Worm (Caenorhabditis elegans) whole organism, L3 larva: ENCODE measurements around the gene cpf-2.
A peak's percentile ranks its signal among the peaks of the same experiment; 100 is the strongest.

Source experiments
- R02D3.7 ChIP-seq: fragments of 150-350 bp; optimal IDR thresholded peaks from 2 replicates; lab custom pipeline; 2014; ENCODE audit warnings: missing biosample characterization, missing genetic modification characterization
- ZK546.5 ChIP-seq: sonication (generic microtip); optimal IDR thresholded peaks from 2 replicates; lab custom pipeline; 2017; ENCODE audit warnings: missing biosample characterization, missing genetic modification characterization
- aly-2 ChIP-seq: fragments of 150-350 bp; optimal IDR thresholded peaks from 2 replicates; lab custom pipeline; 2014; ENCODE audit warnings: missing biosample characterization, missing genetic modification characterization
- ama-1 ChIP-seq: fragments of 150-350 bp; optimal IDR thresholded peaks from 2 replicates; lab custom pipeline; 2018
- ceh-16 ChIP-seq: sonication (generic microtip); optimal IDR thresholded peaks from 2 replicates; lab custom pipeline; 2017; ENCODE audit warnings: missing biosample characterization, missing genetic modification characterization
- ceh-9 ChIP-seq: sonication (generic microtip); optimal IDR thresholded peaks from 2 replicates; lab custom pipeline; 2018; ENCODE audit warnings: missing biosample characterization, missing genetic modification characterization
- daf-12 ChIP-seq: fragments of 150-350 bp; optimal IDR thresholded peaks from 2 replicates; lab custom pipeline; 2014; ENCODE audit warnings: missing biosample characterization, missing genetic modification reagents, missing genetic modification characterization
- egl-5 ChIP-seq: fragments of 150-350 bp; optimal IDR thresholded peaks from 2 replicates; lab custom pipeline; 2017; ENCODE audit warnings: missing biosample characterization, missing genetic modification reagents, missing genetic modification characterization, inconsistent platforms
- elt-1 ChIP-seq: fragments of 150-350 bp; optimal IDR thresholded peaks from 2 replicates; lab custom pipeline; 2014; ENCODE audit warnings: missing biosample characterization, missing genetic modification characterization
- elt-2 ChIP-seq: sonication (generic microtip); optimal IDR thresholded peaks from 2 replicates; lab custom pipeline; 2016; ENCODE audit warnings: missing genetic modification reagents, mild to moderate bottlenecking, missing genetic modification characterization, missing compliant biosample characterization
- elt-3 ChIP-seq, 3 experiments: fragments of 150-350 bp in 1 of 3; sonication (generic microtip) in 2 of 3; optimal IDR thresholded peaks; 2 replicates in 2 of 3; 4 replicates in 1 of 3; lab custom pipeline; 2014 to 2017; ENCODE audit warnings: missing biosample characterization in 3 of 3, missing genetic modification characterization in 3 of 3
- eor-1 ChIP-seq, 2 experiments: fragments of 150-350 bp; optimal IDR thresholded peaks; 2 replicates each; lab custom pipeline; 2014 to 2018; ENCODE audit warnings: missing biosample characterization in 2 of 2, missing genetic modification characterization in 2 of 2
- fkh-10 ChIP-seq: sonication (generic microtip); optimal IDR thresholded peaks from 2 replicates; lab custom pipeline; 2017; ENCODE audit warnings: missing biosample characterization, missing genetic modification reagents, missing genetic modification characterization
- fkh-2 ChIP-seq: fragments of 150-350 bp; optimal IDR thresholded peaks from 2 replicates; lab custom pipeline; 2014; ENCODE audit warnings: missing biosample characterization, missing genetic modification reagents, missing genetic modification characterization
- fos-1 ChIP-seq: fragments of 150-350 bp; optimal IDR thresholded peaks from 2 replicates; lab custom pipeline; 2014; ENCODE audit warnings: missing biosample characterization, missing genetic modification characterization
- hmg-11 ChIP-seq: sonication (generic microtip); optimal IDR thresholded peaks from 2 replicates; lab custom pipeline; 2016; ENCODE audit warnings: missing genetic modification characterization, missing compliant biosample characterization
- jun-1 ChIP-seq: fragments of 150-350 bp; optimal IDR thresholded peaks from 2 replicates; lab custom pipeline; 2014; ENCODE audit warnings: missing biosample characterization, missing genetic modification reagents, missing genetic modification characterization
- lin-15B ChIP-seq: fragments of 150-350 bp; optimal IDR thresholded peaks from 2 replicates; lab custom pipeline; 2014; ENCODE audit warnings: missing biosample characterization, missing genetic modification characterization
- lin-39 ChIP-seq: fragments of 150-350 bp; optimal IDR thresholded peaks from 2 replicates; lab custom pipeline; 2018; ENCODE audit warnings: missing biosample characterization, missing genetic modification reagents, missing genetic modification characterization
- lsy-12 ChIP-seq: sonication (generic microtip); optimal IDR thresholded peaks from 2 replicates; lab custom pipeline; 2016; ENCODE audit warnings: mild to moderate bottlenecking, missing genetic modification characterization, missing compliant biosample characterization
- mdl-1 ChIP-seq: fragments of 150-350 bp; optimal IDR thresholded peaks from 2 replicates; lab custom pipeline; 2014; ENCODE audit warnings: missing biosample characterization, missing genetic modification characterization
- mml-1 ChIP-seq: fragments of 150-350 bp; sonication (generic microtip); optimal IDR thresholded peaks from 3 replicates; lab custom pipeline; 2014; ENCODE audit warnings: missing biosample characterization, missing genetic modification characterization
- nfya-1 ChIP-seq: sonication (generic microtip); optimal IDR thresholded peaks from 2 replicates; lab custom pipeline; 2017; ENCODE audit warnings: missing genetic modification characterization, mild to moderate bottlenecking, missing compliant biosample characterization, antibody characterized with exemption, moderate library complexity; ENCODE audit not compliant: insufficient read depth
- nhr-11 ChIP-seq: fragments of 150-350 bp; optimal IDR thresholded peaks from 2 replicates; lab custom pipeline; 2014; ENCODE audit warnings: missing biosample characterization, missing genetic modification characterization
- nhr-12 ChIP-seq: fragments of 150-350 bp; optimal IDR thresholded peaks from 2 replicates; lab custom pipeline; 2014; ENCODE audit warnings: missing biosample characterization, missing genetic modification characterization
- nhr-23 ChIP-seq: fragments of 150-350 bp; optimal IDR thresholded peaks from 2 replicates; lab custom pipeline; 2014; ENCODE audit warnings: missing biosample characterization, missing genetic modification reagents, missing genetic modification characterization
- nhr-237 ChIP-seq: fragments of 150-350 bp; optimal IDR thresholded peaks from 2 replicates; lab custom pipeline; 2014; ENCODE audit warnings: missing biosample characterization, missing genetic modification characterization
- nhr-28 ChIP-seq: fragments of 150-350 bp; optimal IDR thresholded peaks from 2 replicates; lab custom pipeline; 2014; ENCODE audit warnings: missing biosample characterization, missing genetic modification characterization
- nhr-67 ChIP-seq: fragments of 150-350 bp; optimal IDR thresholded peaks from 2 replicates; lab custom pipeline; 2014; ENCODE audit warnings: missing biosample characterization, missing genetic modification characterization
- nhr-76 ChIP-seq: fragments of 150-350 bp; sonication (generic microtip); optimal IDR thresholded peaks from 5 replicates; lab custom pipeline; 2014; ENCODE audit warnings: missing biosample characterization, missing genetic modification characterization
- nhr-77 ChIP-seq: fragments of 150-350 bp; optimal IDR thresholded peaks from 2 replicates; lab custom pipeline; 2014; ENCODE audit warnings: missing biosample characterization, missing genetic modification characterization
- pha-4 ChIP-seq: fragments of 150-350 bp; optimal IDR thresholded peaks from 2 replicates; lab custom pipeline; 2014; ENCODE audit warnings: missing biosample characterization, missing genetic modification reagents, missing genetic modification characterization
- sea-2 ChIP-seq: fragments of 150-350 bp; sonication (generic microtip); optimal IDR thresholded peaks from 4 replicates; lab custom pipeline; 2014; ENCODE audit warnings: missing biosample characterization, missing genetic modification reagents, missing genetic modification characterization
- skn-1 ChIP-seq: fragments of 150-350 bp; optimal IDR thresholded peaks from 2 replicates; lab custom pipeline; 2014; ENCODE audit warnings: missing biosample characterization, missing genetic modification characterization
- snpc-4 ChIP-seq: fragments of 150-350 bp; optimal IDR thresholded peaks from 2 replicates; lab custom pipeline; 2014; ENCODE audit warnings: missing biosample characterization, missing genetic modification characterization
- tbx-2 ChIP-seq: sonication (generic microtip); optimal IDR thresholded peaks from 2 replicates; lab custom pipeline; 2016; ENCODE audit warnings: mild to moderate bottlenecking, missing genetic modification characterization, missing compliant biosample characterization
- unc-39 ChIP-seq: sonication (generic microtip); optimal IDR thresholded peaks from 4 replicates; lab custom pipeline; 2017; ENCODE audit warnings: missing biosample characterization, missing genetic modification characterization
- unc-62 ChIP-seq: fragments of 150-350 bp; sonication (generic microtip); optimal IDR thresholded peaks from 4 replicates; lab custom pipeline; 2014; ENCODE audit warnings: missing biosample characterization, missing genetic modification reagents, missing genetic modification characterization
- zag-1 ChIP-seq: fragments of 150-350 bp; optimal IDR thresholded peaks from 2 replicates; lab custom pipeline; 2014; ENCODE audit warnings: missing biosample characterization, missing genetic modification characterization
- ztf-4 ChIP-seq: fragments of 150-350 bp; optimal IDR thresholded peaks from 2 replicates; lab custom pipeline; 2014; ENCODE audit warnings: missing biosample characterization, missing genetic modification characterization

Gene cpf-2

DNA sequence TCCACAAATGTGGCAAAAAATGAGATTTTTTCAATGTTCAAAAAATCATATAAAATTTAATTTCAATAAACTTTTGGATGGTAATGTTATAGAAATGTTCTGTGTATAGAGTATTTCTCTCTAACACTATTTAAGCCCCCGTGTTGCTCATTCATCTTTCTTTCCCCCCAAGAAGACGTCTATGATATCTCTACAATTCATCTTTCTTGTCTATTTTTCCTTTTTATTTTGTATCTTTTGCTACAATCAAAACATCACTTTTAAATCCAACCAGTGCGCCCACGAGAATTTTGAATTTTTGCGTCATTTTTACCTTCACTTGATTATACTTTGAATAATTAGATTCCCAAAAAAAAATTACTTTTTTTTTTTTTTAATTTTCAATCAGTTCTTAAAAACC is 4.1 kb upstream of the cpf-2 start:
- TF ChIP-seq elt-1 (tag; lab: Kevin White, UChicago) (peak; percentile 88), ceh-16 (tag; lab: Kevin White, UChicago) (no peak)

DNA sequence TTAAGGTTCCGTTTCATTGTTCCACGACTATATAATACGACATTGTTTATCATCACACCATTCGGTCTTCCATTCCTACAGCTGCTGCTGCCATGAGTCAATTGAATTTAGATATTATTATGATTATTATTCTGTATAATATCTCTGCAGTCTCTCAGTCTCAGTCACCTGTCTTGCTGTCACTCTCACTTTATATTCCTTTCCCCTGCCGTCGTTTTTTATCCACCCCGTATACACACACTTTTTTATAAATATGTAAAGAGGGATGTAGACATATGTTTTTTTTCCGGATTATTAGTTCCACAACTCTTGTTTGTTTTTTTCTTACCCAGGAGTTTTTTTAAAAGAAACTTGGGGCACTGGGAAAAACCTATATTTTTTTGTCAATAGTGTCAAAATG is 3.5 kb upstream of the cpf-2 start:
- no peak for TF ChIP-seq tbx-2 (tag; lab: Kevin White, UChicago)
- no peak for TF ChIP-seq nfya-1 (tag; lab: Kevin White, UChicago)
- no peak for TF ChIP-seq lin-39 (tag; lab: Kevin White, UChicago)
- TF ChIP-seq nhr-11 (tag; lab: Kevin White, UChicago) = no peak
- TF ChIP-seq elt-2 (tag; lab: Kevin White, UChicago) = no peak
- no peak for TF ChIP-seq jun-1 (tag; lab: Kevin White, UChicago)
- no peak for TF ChIP-seq elt-1 (tag; lab: Kevin White, UChicago)
- TF ChIP-seq lin-15B (tag; lab: Kevin White, UChicago) = no peak
- TF ChIP-seq R02D3.7 = no peak
- TF ChIP-seq mml-1 (tag; lab: Kevin White, UChicago) = no peak
- no peak for TF ChIP-seq unc-39 (tag; lab: Kevin White, UChicago)

DNA sequence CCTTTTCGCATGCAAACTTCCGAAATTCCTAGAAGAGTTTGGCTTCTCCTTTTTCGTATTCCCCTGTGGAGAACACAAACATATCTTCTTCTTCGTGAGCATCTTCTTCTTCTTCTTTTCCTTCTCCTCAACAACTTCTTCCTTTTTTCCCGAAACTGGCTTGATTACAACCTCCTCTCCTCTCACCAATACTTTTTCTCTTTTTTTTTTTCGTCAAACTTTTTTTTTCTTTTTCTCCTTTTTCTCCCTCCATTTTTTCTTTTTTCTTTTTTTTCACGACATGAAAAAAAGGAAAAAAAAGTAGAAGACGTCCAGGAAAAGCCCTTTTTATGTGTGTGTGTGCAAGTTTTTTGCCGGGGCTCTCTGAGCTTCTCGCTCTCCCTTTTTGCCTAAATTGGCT is 2.2 kb upstream of the cpf-2 start:
- no peak for TF ChIP-seq R02D3.7
- no peak for TF ChIP-seq elt-1 (tag; lab: Kevin White, UChicago)
- TF ChIP-seq eor-1 (tag; optimal IDR thresholded peaks at IDR 0.05; lab: Kevin White, UChicago) = no peak
- no peak for TF ChIP-seq ama-1 (lab: Kevin White, UChicago)
- no peak for TF ChIP-seq lsy-12
- TF ChIP-seq fkh-10 (GFP tag; lab: Kevin White, UChicago) = peak; percentile 62
- TF ChIP-seq egl-5 = no peak
- TF ChIP-seq elt-3 (tag; optimal IDR thresholded peaks at IDR 0.05; lab: Kevin White, UChicago) = no peak
- no peak for TF ChIP-seq skn-1 (tag; lab: Kevin White, UChicago)
- TF ChIP-seq zag-1 (tag; lab: Kevin White, UChicago) = no peak
- no peak for TF ChIP-seq daf-12
- peak; percentile 64 for TF ChIP-seq nfya-1 (tag; lab: Kevin White, UChicago)
- TF ChIP-seq nhr-23 (tag; lab: Kevin White, UChicago) = no peak
- TF ChIP-seq nhr-12 (tag; lab: Kevin White, UChicago) = no peak
- no peak for TF ChIP-seq mml-1 (tag; lab: Kevin White, UChicago)
- no peak for TF ChIP-seq nhr-237 (tag; lab: Kevin White, UChicago)
- TF ChIP-seq ZK546.5 = no peak
- no peak for TF ChIP-seq nhr-11 (tag; lab: Kevin White, UChicago)
- no peak for TF ChIP-seq tbx-2 (tag; lab: Kevin White, UChicago)
- TF ChIP-seq nhr-28 = no peak
- no peak for TF ChIP-seq fkh-2 (tag; lab: Kevin White, UChicago)
- TF ChIP-seq lin-39 (tag; lab: Kevin White, UChicago) = peak; percentile 23
- TF ChIP-seq lin-15B (tag; lab: Kevin White, UChicago) = no peak
- TF ChIP-seq, all 47 proteins: peak for 3

DNA sequence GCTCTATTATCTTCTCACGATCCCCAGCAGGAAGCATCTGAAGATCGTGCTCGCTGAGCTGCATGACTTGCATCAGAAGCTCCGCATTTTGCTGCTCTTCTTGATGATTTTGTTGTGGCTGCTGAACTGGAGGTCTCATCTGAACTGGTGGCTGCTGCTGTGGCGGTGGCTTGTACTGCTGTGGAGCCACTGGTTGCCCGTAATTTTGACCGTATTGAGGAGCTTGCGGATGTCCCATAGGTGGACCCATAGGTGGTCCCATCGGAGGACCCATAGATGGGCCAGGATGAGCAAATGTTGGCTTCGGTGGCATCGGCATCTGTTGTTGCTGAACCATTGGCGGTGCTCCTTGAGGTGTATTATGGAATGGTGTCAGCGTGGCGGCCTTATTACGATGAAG is 1.6 kb downstream of the cpf-2 start:
- TF ChIP-seq mdl-1 (tag; lab: Kevin White, UChicago) (no peak), daf-12 (no peak), unc-39 (tag; lab: Kevin White, UChicago) (no peak), elt-1 (tag; lab: Kevin White, UChicago) (no peak), egl-5 (no peak), pha-4 (no peak), nhr-23 (tag; lab: Kevin White, UChicago) (no peak), ztf-4 (tag; lab: Kevin White, UChicago) (no peak), fos-1 (tag; lab: Kevin White, UChicago) (no peak), unc-62 (GFP tag; lab: Kevin White, UChicago) (no peak), ceh-9 (tag; lab: Kevin White, UChicago) (no peak), zag-1 (tag; lab: Kevin White, UChicago) (no peak), sea-2 (GFP tag; lab: Kevin White, UChicago) (no peak), eor-1 (tag; optimal IDR thresholded peaks at IDR 0.05; lab: Kevin White, UChicago) (no peak)

DNA sequence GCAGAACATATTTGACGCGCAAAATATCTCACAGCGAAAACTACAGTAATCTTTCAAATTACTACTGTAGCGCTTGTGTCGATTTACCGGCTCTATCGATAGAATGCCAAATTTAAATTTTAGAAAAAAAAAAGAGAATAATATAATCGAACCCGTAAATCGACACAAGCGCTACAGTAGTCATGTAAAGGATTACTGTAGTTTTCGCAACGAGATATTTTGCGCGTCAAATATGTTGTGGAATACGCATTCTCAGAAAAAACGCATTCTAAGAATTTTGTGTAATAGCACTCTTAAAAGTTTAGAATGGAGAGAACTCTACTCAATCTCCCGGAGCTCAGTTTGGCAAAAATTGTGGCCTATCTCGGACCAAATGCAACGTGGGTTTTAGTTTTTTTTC is 3.1 kb downstream of the cpf-2 start, which contains the start of gene F56A8.5:
Gene F56A8.5 (plus strand): TSS at position 301 of the 400 bp plus-strand sequence.
- no peak for TF ChIP-seq nhr-77 (tag; lab: Kevin White, UChicago)
- TF ChIP-seq hmg-11 (tag; lab: Kevin White, UChicago) = no peak
- no peak for TF ChIP-seq unc-62 (GFP tag; lab: Kevin White, UChicago)
- no peak for TF ChIP-seq nhr-67 (tag; lab: Kevin White, UChicago)
- TF ChIP-seq ama-1 (lab: Kevin White, UChicago) = no peak
- no peak for TF ChIP-seq mml-1 (tag; lab: Kevin White, UChicago)
- no peak for TF ChIP-seq sea-2 (GFP tag; lab: Kevin White, UChicago)
- no peak for TF ChIP-seq fos-1 (tag; lab: Kevin White, UChicago)
- TF ChIP-seq nhr-11 (tag; lab: Kevin White, UChicago) = no peak
- no peak for TF ChIP-seq aly-2 (tag; lab: Kevin White, UChicago)
- TF ChIP-seq nhr-76 = no peak
- TF ChIP-seq eor-1 (tag; optimal IDR thresholded peaks at IDR 0.05; lab: Kevin White, UChicago) = no peak
- no peak for TF ChIP-seq R02D3.7
- TF ChIP-seq snpc-4 = no peak
- TF ChIP-seq, all 47 proteins: peak for 0
